Fruit fly (Drosophila melanogaster): ENCODE results near the gene Mec2.

Mec2 gene

dm6 chrX:19208014-19208413, 20.2 kb downstream of the Mec2 start, which contains the start of gene Ulp1:
Ulp1 (minus strand) TSS chrX:19208187.
- TF ChIP-seq fd59A (GFP tag; optimal IDR thresholded peaks at IDR 0.05): no peak
- peak; percentile 51 for TF ChIP-seq Sox14 (GFP tag; optimal IDR thresholded peaks at IDR 0.05)
- TF ChIP-seq CG15336 (GFP tag; IDR thresholded peaks at IDR 0.05): 0 out of 2 replicates have a peak, but pooled peaks have one; percentile 15
- TF ChIP-seq salr (GFP tag; optimal IDR thresholded peaks at IDR 0.05): no peak
- TF ChIP-seq CG6854 (GFP tag; optimal IDR thresholded peaks at IDR 0.05): peak; percentile 17
- peak; percentile 2 for TF ChIP-seq CG31627 (GFP tag; optimal IDR thresholded peaks at IDR 0.05)

dm6 chrX:19211982-19212381, 24.1 kb downstream of the Mec2 start, which contains the start of gene CG14195:
CG14195 (minus strand) TSS chrX:19212082.
- TF ChIP-seq Smox (GFP tag; optimal IDR thresholded peaks at IDR 0.05) (no peak), CG34406 (GFP tag; optimal IDR thresholded peaks at IDR 0.05) (no peak), CG11762 (GFP tag; optimal IDR thresholded peaks at IDR 0.05; ENCODE audit: insufficient read depth) (no peak), pdm3 (GFP tag; optimal IDR thresholded peaks at IDR 0.05) (no peak), fd59A (GFP tag; optimal IDR thresholded peaks at IDR 0.05) (no peak), CG6792 (GFP tag; optimal IDR thresholded peaks at IDR 0.05) (no peak), CG6808 (GFP tag; optimal IDR thresholded peaks at IDR 0.05) (no peak), CG1621 (tag; optimal IDR thresholded peaks at IDR 0.05) (no peak), topi (GFP tag; optimal IDR thresholded peaks at IDR 0.05) (no peak), Met (GFP tag; optimal IDR thresholded peaks at IDR 0.05) (no peak), CG32006 (GFP tag; optimal IDR thresholded peaks at IDR 0.05) (no peak), Hr38 (GFP tag; optimal IDR thresholded peaks at IDR 0.05) (no peak)

- TF ChIP-seq topi (GFP tag; optimal IDR thresholded peaks at IDR 0.05): no peak
- no peak for TF ChIP-seq fd85E (GFP tag; optimal IDR thresholded peaks at IDR 0.05)
- TF ChIP-seq CG6808 (GFP tag; optimal IDR thresholded peaks at IDR 0.05): no peak
- no peak for TF ChIP-seq CG11762 (GFP tag; optimal IDR thresholded peaks at IDR 0.05; ENCODE audit: insufficient read depth)
- TF ChIP-seq CG34406 (GFP tag; optimal IDR thresholded peaks at IDR 0.05): no peak
- no peak for TF ChIP-seq CG6792 (GFP tag; optimal IDR thresholded peaks at IDR 0.05)
- TF ChIP-seq Blimp-1 (GFP tag; optimal IDR thresholded peaks at IDR 0.05): no peak
- no peak for TF ChIP-seq cyc (GFP tag; optimal IDR thresholded peaks at IDR 0.05)
- no peak for TF ChIP-seq CG11902 (GFP tag; optimal IDR thresholded peaks at IDR 0.05)
- no peak for TF ChIP-seq Hr38 (GFP tag; optimal IDR thresholded peaks at IDR 0.05)
- TF ChIP-seq Hr4 (GFP tag; optimal IDR thresholded peaks at IDR 0.05): no peak
- no peak for TF ChIP-seq lz (GFP tag; optimal IDR thresholded peaks at IDR 0.05)
- TF ChIP-seq Sox102F (GFP tag; optimal IDR thresholded peaks at IDR 0.05): no peak
- TF ChIP-seq CG7368 (GFP tag; optimal IDR thresholded peaks at IDR 0.05): no peak
- no peak for TF ChIP-seq Sox14 (GFP tag; optimal IDR thresholded peaks at IDR 0.05)
- no peak for TF ChIP-seq fkh (GFP tag; optimal IDR thresholded peaks at IDR 0.05)
- no peak for TF ChIP-seq CG8632 (GFP tag; optimal IDR thresholded peaks at IDR 0.05)
- no peak for TF ChIP-seq Ets21C (GFP tag; optimal IDR thresholded peaks at IDR 0.05)
Measured at dm6 chrX:19212954-19213353, 25.1 kb downstream of the Mec2 start, which contains the start of gene Mur18B. Mur18B (plus strand) TSS chrX:19213254.

dm6 chrX:19215215-19215614, 27.4 kb downstream of the Mec2 start, which contains the start of gene Muc18B:
Muc18B (plus strand) TSS chrX:19215515.
- no peak for TF ChIP-seq CG10669 (GFP tag; optimal IDR thresholded peaks at IDR 0.05)
- TF ChIP-seq CG11902 (GFP tag; optimal IDR thresholded peaks at IDR 0.05): no peak
- TF ChIP-seq CG8319 (GFP tag; optimal IDR thresholded peaks at IDR 0.05): no peak

- TF ChIP-seq CG6808 (GFP tag; optimal IDR thresholded peaks at IDR 0.05): no peak
- TF ChIP-seq salr (GFP tag; optimal IDR thresholded peaks at IDR 0.05): no peak
- no peak for TF ChIP-seq CG32006 (GFP tag; optimal IDR thresholded peaks at IDR 0.05)
- no peak for TF ChIP-seq CG3032 (tag; optimal IDR thresholded peaks at IDR 0.05)
- no peak for TF ChIP-seq CG6276 (GFP tag; optimal IDR thresholded peaks at IDR 0.05)
- TF ChIP-seq Eip78C (GFP tag): no peak
- no peak for TF ChIP-seq CG11294 (GFP tag; IDR thresholded peaks at IDR 0.05)
- no peak for TF ChIP-seq fd85E (GFP tag; optimal IDR thresholded peaks at IDR 0.05)
- no peak for TF ChIP-seq CG4318 (GFP tag; optimal IDR thresholded peaks at IDR 0.05)
Measured at dm6 chrX:19216671-19217070, 28.8 kb downstream of the Mec2 start.
